Worm (Caenorhabditis elegans) whole organism, L2 larva: ENCODE data around the gene tdpo-1.

ENCODE experiments used
- ZK546.5 ChIP-seq: sonication (generic microtip); optimal IDR thresholded peaks from 2 replicates; lab custom pipeline; 2017; ENCODE audit warnings: missing biosample characterization, missing genetic modification characterization
- alr-1 ChIP-seq: fragments of 150-350 bp; optimal IDR thresholded peaks from 2 replicates; lab custom pipeline; 2014; ENCODE audit warnings: missing biosample characterization, missing genetic modification characterization
- ceh-16 ChIP-seq: fragments of 150-350 bp; optimal IDR thresholded peaks from 2 replicates; lab custom pipeline; 2014; ENCODE audit warnings: missing biosample characterization, missing genetic modification characterization
- lin-11 ChIP-seq: fragments of 150-350 bp; sonication (generic microtip); optimal IDR thresholded peaks from 2 replicates; lab custom pipeline; 2014; ENCODE audit warnings: missing biosample characterization, missing genetic modification characterization, inconsistent platforms, mixed read lengths
- lsy-2 ChIP-seq, 2 experiments: fragments of 150-350 bp in 1 of 2; sonication (generic microtip) in 1 of 2; optimal IDR thresholded peaks; 2 replicates each; lab custom pipeline; 2014 to 2017; ENCODE audit warnings: missing biosample characterization in 2 of 2, missing genetic modification characterization in 2 of 2
- nhr-237 ChIP-seq: fragments of 150-350 bp; optimal IDR thresholded peaks from 2 replicates; lab custom pipeline; 2014; ENCODE audit warnings: missing biosample characterization, missing genetic modification characterization
- nhr-77 ChIP-seq: fragments of 150-350 bp; optimal IDR thresholded peaks from 2 replicates; lab custom pipeline; 2014; ENCODE audit warnings: missing biosample characterization, missing genetic modification characterization
- snpc-4 ChIP-seq: fragments of 150-350 bp; optimal IDR thresholded peaks from 2 replicates; lab custom pipeline; 2014; ENCODE audit warnings: missing biosample characterization, missing genetic modification characterization
- zag-1 ChIP-seq: fragments of 150-350 bp; optimal IDR thresholded peaks from 2 replicates; lab custom pipeline; 2014; ENCODE audit warnings: missing biosample characterization, missing genetic modification characterization

DNA sequence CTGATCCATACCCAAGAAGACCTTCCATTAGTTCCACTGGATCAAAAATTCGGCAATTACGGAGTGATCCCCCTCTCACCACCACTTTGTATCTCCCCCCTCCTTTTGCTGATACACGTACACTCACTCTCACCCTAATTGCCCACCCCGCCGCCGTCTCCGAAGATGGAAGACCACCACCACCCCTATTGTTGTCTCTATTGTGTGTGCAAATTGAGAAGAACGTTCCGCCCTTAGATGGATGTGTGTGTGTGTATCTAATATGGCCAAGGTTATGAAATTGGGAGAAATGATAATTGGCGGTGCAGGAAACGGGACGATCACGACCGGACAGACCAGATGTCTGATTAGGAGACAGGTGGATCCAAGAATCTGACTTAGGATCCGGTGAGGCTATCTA, 43.4 kb upstream of the tdpo-1 start:
- TF ChIP-seq ZK546.5 (tag; lab: Kevin White, UChicago) (no peak), zag-1 (tag; lab: Kevin White, UChicago) (no peak), nhr-77 (tag; lab: Kevin White, UChicago) (no peak), lsy-2 (tag; optimal IDR thresholded peaks at IDR 0.05; lab: Kevin White, UChicago) (no peak), snpc-4 (tag; lab: Kevin White, UChicago) (no peak), alr-1 (tag; lab: Kevin White, UChicago) (no peak), nhr-237 (tag; lab: Kevin White, UChicago) (no peak), lin-11 (tag; lab: Kevin White, UChicago) (no peak), ceh-16 (tag; lab: Kevin White, UChicago) (no peak)
